Fruit fly (Drosophila melanogaster) whole organism, prepupa: ENCODE measurements around the gene CG13041.

Experiments
- CG10631 ChIP-seq: fragments of 200-800 bp; sonication (Bioruptor generic); optimal IDR thresholded peaks from 2 replicates; lab custom pipeline; 2016; ENCODE audit warnings: missing biosample characterization, missing genetic modification characterization
- CG11294 ChIP-seq: fragments of 200-800 bp; sonication (Bioruptor generic); IDR thresholded peaks from 2 replicates; pipeline ENCODE4 v1.3.6; 2022; ENCODE audit warnings: missing biosample characterization, missing genetic modification characterization
- CG11902 ChIP-seq: fragments of 200-800 bp; sonication (Bioruptor generic); optimal IDR thresholded peaks from 3 replicates; lab custom pipeline; 2016; ENCODE audit warnings: missing biosample characterization, missing genetic modification characterization
- CG15336 ChIP-seq: fragments of 200-800 bp; sonication (Bioruptor generic); IDR thresholded peaks from 2 replicates; pipeline ENCODE4 v1.3.6; 2022; ENCODE audit warnings: missing biosample characterization, missing genetic modification characterization
- CG1621 ChIP-seq: fragments of 200-800 bp; sonication (Bioruptor generic); optimal IDR thresholded peaks from 3 replicates; lab custom pipeline; 2018; ENCODE audit warnings: missing biosample characterization, mild to moderate bottlenecking, missing genetic modification characterization
- CG3032 ChIP-seq: fragments of 200-800 bp; optimal IDR thresholded peaks from 2 replicates; lab custom pipeline; 2019; ENCODE audit warnings: missing biosample characterization, mild to moderate bottlenecking, missing genetic modification characterization, moderate library complexity
- CG32006 ChIP-seq: fragments of 200-800 bp; sonication (Bioruptor generic); optimal IDR thresholded peaks from 3 replicates; lab custom pipeline; 2017; ENCODE audit warnings: missing biosample characterization, mild to moderate bottlenecking, missing genetic modification characterization
- CG34406 ChIP-seq: fragments of 200-800 bp; sonication (Bioruptor generic); optimal IDR thresholded peaks from 3 replicates; lab custom pipeline; 2016; ENCODE audit warnings: missing biosample characterization, missing genetic modification characterization
- CG6163 ChIP-seq: fragments of 200-800 bp; sonication (Bioruptor generic); IDR thresholded peaks from 3 replicates; pipeline ENCODE4 v1.3.6; 2022; ENCODE audit warnings: missing biosample characterization, missing genetic modification characterization
- CG6792 ChIP-seq: fragments of 200-800 bp; sonication (Bioruptor generic); optimal IDR thresholded peaks from 3 replicates; lab custom pipeline; 2016; ENCODE audit warnings: missing biosample characterization, missing genetic modification characterization
- CG6808 ChIP-seq: fragments of 200-800 bp; sonication (Bioruptor generic); optimal IDR thresholded peaks from 3 replicates; lab custom pipeline; 2017; ENCODE audit warnings: missing biosample characterization, missing genetic modification characterization, mild to moderate bottlenecking, moderate library complexity, missing genetic modification reagents
- CG6854 ChIP-seq: fragments of 200-800 bp; sonication (Bioruptor generic); optimal IDR thresholded peaks from 2 replicates; lab custom pipeline; 2017; ENCODE audit warnings: missing biosample characterization, mild to moderate bottlenecking, missing genetic modification characterization
- CG8632 ChIP-seq: fragments of 200-800 bp; sonication (Bioruptor generic); optimal IDR thresholded peaks from 3 replicates; lab custom pipeline; 2016; ENCODE audit warnings: missing biosample characterization, missing genetic modification characterization
- Hr38 ChIP-seq: sonication (Bioruptor generic); optimal IDR thresholded peaks from 2 replicates; lab custom pipeline; 2016; ENCODE audit warnings: missing biosample characterization, missing genetic modification characterization
- Hr39 ChIP-seq: fragments of 200-800 bp; sonication (Bioruptor generic); optimal IDR thresholded peaks from 2 replicates; lab custom pipeline; 2016; ENCODE audit warnings: missing biosample characterization, missing genetic modification characterization
- Hr4 ChIP-seq: fragments of 200-800 bp; sonication (Bioruptor generic); optimal IDR thresholded peaks from 3 replicates; lab custom pipeline; 2016; ENCODE audit warnings: missing biosample characterization, missing genetic modification characterization
- Lpt ChIP-seq: fragments of 200-800 bp; sonication (Bioruptor generic); optimal IDR thresholded peaks from 3 replicates; lab custom pipeline; 2016; ENCODE audit warnings: missing biosample characterization, missing genetic modification characterization
- OdsH ChIP-seq: fragments of 200-800 bp; sonication (Bioruptor generic); optimal IDR thresholded peaks from 3 replicates; lab custom pipeline; 2016; ENCODE audit warnings: missing biosample characterization, missing genetic modification characterization
- Smox ChIP-seq: fragments of 200-800 bp; sonication (Bioruptor generic); optimal IDR thresholded peaks from 3 replicates; lab custom pipeline; 2016; ENCODE audit warnings: missing biosample characterization, missing genetic modification characterization
- Sox102F ChIP-seq: fragments of 200-800 bp; sonication (Bioruptor generic); optimal IDR thresholded peaks from 2 replicates; lab custom pipeline; 2016; ENCODE audit warnings: missing biosample characterization, mild to moderate bottlenecking, missing genetic modification characterization
- cyc ChIP-seq: fragments of 200-800 bp; sonication (Bioruptor generic); optimal IDR thresholded peaks from 3 replicates; lab custom pipeline; 2016; ENCODE audit warnings: missing biosample characterization, missing genetic modification characterization
- dac ChIP-seq: fragments of 200-800 bp; sonication (Bioruptor generic); optimal IDR thresholded peaks from 2 replicates; lab custom pipeline; 2017; ENCODE audit warnings: missing biosample characterization, mild to moderate bottlenecking, missing genetic modification characterization
- dsx ChIP-seq: fragments of 200-800 bp; optimal IDR thresholded peaks from 3 replicates; lab custom pipeline; 2019; ENCODE audit warnings: missing biosample characterization, mild to moderate bottlenecking, missing genetic modification characterization, moderate library complexity; ENCODE audit not compliant: poor library complexity, severe bottlenecking
- fd59A ChIP-seq: fragments of 200-800 bp; sonication (Bioruptor generic); optimal IDR thresholded peaks from 2 replicates; lab custom pipeline; 2017; ENCODE audit warnings: missing biosample characterization, mild to moderate bottlenecking, missing genetic modification characterization, missing genetic modification reagents
- fd85E ChIP-seq: fragments of 200-800 bp; sonication (Bioruptor generic); optimal IDR thresholded peaks from 3 replicates; lab custom pipeline; 2016; ENCODE audit warnings: missing biosample characterization, missing genetic modification characterization
- lz ChIP-seq: fragments of 200-800 bp; sonication (Bioruptor generic); optimal IDR thresholded peaks from 3 replicates; lab custom pipeline; 2016; ENCODE audit warnings: missing biosample characterization, missing genetic modification characterization
- net ChIP-seq: fragments of 200-800 bp; sonication (Bioruptor generic); optimal IDR thresholded peaks from 3 replicates; lab custom pipeline; 2016; ENCODE audit warnings: missing biosample characterization, missing genetic modification characterization
- salr ChIP-seq, 2 experiments: fragments of 200-800 bp; sonication (Bioruptor generic); optimal IDR thresholded peaks; 3 replicates each; lab custom pipeline; 2016 to 2018; ENCODE audit warnings: missing biosample characterization in 2 of 2, missing genetic modification characterization in 2 of 2, mild to moderate bottlenecking in 1 of 2
- ss ChIP-seq, 2 experiments: fragments of 200-800 bp; sonication (Bioruptor generic); optimal IDR thresholded peaks; 2 replicates in 1 of 2; 3 replicates in 1 of 2; lab custom pipeline; 2017 to 2018; ENCODE audit warnings: mild to moderate bottlenecking in 2 of 2, missing biosample characterization in 2 of 2, missing genetic modification characterization in 2 of 2, moderate library complexity in 1 of 2
- topi ChIP-seq: fragments of 200-800 bp; sonication (Bioruptor generic); optimal IDR thresholded peaks from 3 replicates; lab custom pipeline; 2016; ENCODE audit warnings: missing biosample characterization, missing genetic modification characterization

CG13041 gene

DNA sequence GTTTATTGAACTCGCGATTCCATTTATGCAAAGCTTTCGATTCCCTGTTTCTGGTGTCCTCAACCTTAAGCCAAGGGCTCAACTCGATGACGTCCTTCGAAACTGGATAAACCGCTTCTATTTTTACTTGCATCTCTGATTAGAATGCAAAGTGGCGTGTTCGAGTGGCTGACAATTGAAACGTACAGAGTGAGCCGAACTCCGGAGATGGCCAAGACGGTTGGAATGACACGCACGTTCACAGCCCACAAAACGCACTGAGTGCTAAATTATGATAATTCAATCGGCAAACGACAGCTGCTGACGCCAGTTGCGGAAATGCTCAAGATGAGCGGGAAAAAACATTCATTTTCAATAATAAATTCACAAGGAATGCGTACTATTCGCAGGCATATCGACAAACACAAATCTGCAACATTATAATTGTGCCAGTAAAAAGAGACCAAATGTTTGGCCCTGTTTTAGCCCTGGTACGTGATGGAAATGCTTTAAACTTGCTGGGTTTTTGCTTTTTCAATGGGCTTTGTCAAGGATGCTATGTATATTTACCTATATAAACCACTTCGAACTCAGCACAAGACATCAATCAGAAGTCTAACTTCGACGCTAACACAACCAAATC lies 46.9 kb downstream of the CG13041 start, which contains the start of gene CG13066:
Gene CG13066, plus strand, starts transcription at position 572 of the 622 bp plus-strand sequence.
- TF ChIP-seq ss (GFP tag; optimal IDR thresholded peaks at IDR 0.05; lab: Kevin White, UChicago): peak in 1 of 2 experiments; percentile 79
- no peak for TF ChIP-seq lz (GFP tag; lab: Kevin White, UChicago)
- TF ChIP-seq Hr38 (GFP tag; lab: Kevin White, UChicago): no peak

DNA sequence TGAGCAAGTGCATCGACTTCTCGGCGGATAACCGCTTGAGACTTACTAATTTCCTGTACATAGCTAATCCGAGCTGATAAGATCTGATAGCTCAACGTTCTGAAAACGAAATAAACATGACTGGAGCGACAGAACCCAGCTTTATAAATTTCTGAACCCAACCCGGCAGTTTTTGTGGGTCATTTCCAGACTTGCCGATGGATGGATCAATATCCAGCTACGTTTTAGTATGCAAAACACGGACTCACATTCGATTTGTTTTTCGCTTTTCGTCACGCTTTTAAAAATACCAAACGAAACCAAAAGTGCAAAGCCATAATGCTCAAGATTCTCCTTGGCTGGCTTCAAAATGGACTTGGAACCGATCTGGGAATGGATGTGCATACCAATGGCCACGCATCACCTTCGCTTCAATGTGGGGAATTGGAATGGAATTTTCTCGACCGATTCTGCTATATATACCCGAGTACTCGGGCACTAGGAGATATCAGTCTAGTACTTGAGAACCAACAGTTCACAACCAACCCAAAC lies 48.5 kb downstream of the CG13041 start, which contains the start of the genes CG34248 and CG13067:
Gene CG34248, minus strand, starts transcription at position 101 of the 531 bp plus-strand sequence.
Gene CG13067, plus strand, starts transcription at position 481 of the 531 bp plus-strand sequence.
- TF ChIP-seq CG10631 (GFP tag; lab: Kevin White, UChicago) (no peak), OdsH (GFP tag; lab: Kevin White, UChicago) (no peak), CG6163 (GFP tag; lab: Robert Waterston, UW) (no peak), ss (GFP tag; optimal IDR thresholded peaks at IDR 0.05; lab: Kevin White, UChicago) (no peak), CG6854 (GFP tag; lab: Kevin White, UChicago) (no peak), Hr4 (GFP tag; lab: Kevin White, UChicago) (no peak), CG3032 (no peak), topi (GFP tag; lab: Kevin White, UChicago) (no peak), fd59A (GFP tag; lab: Kevin White, UChicago) (no peak), fd85E (GFP tag; lab: Kevin White, UChicago) (no peak), net (no peak), CG6808 (GFP tag; lab: Kevin White, UChicago) (no peak), salr (GFP tag; optimal IDR thresholded peaks at IDR 0.05; lab: Kevin White, UChicago) (no peak)
- TF ChIP-seq, all 60 proteins: peak for 0

DNA sequence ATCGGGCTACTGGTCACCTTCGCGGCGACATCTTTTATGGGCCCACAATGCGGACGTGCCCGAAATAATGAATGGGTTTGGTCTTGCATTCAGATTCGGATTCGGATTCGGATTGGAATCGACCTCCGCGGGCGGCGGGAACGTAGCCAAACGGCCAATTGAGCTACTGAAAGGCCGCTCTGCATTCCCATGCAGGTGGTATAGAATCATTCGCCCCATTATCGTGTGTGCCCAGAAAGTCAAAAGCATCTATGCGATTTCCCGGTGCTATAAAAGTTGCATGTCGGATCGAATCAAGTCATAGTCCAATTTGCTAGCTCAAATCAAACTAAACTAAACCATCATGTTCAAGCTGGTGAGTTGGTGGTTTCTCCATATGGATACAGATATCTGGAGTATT lies 50.2 kb downstream of the CG13041 start, which contains the start of gene CG13068:
Gene CG13068, plus strand, starts transcription at position 301 of the 400 bp plus-strand sequence.
- TF ChIP-seq Lpt (GFP tag; lab: Kevin White, UChicago) (no peak), CG1621 (tag; lab: Kevin White, UChicago) (no peak), dsx (GFP tag; lab: Kevin White, UChicago) (no peak), Hr4 (GFP tag; lab: Kevin White, UChicago) (no peak), CG11294 (GFP tag; lab: Robert Waterston, UW) (no peak), Sox102F (GFP tag; lab: Kevin White, UChicago) (no peak), CG32006 (GFP tag; lab: Kevin White, UChicago) (no peak), CG6808 (GFP tag; lab: Kevin White, UChicago) (no peak), Hr38 (GFP tag; lab: Kevin White, UChicago) (no peak), CG15336 (GFP tag; lab: Robert Waterston, UW) (no peak), cyc (no peak), dac (no peak), CG6792 (GFP tag; lab: Kevin White, UChicago) (no peak), Smox (GFP tag; lab: Kevin White, UChicago) (no peak), CG11902 (no peak), Hr39 (GFP tag; lab: Kevin White, UChicago) (no peak), CG34406 (GFP tag; lab: Kevin White, UChicago) (no peak), ss (GFP tag; optimal IDR thresholded peaks at IDR 0.05; lab: Kevin White, UChicago) (no peak), CG8632 (GFP tag; lab: Kevin White, UChicago) (no peak)
- TF ChIP-seq, all 60 proteins: peak for 0
